Worm (Caenorhabditis elegans): ENCODE measurements around the gene cal-2.

The cal-2 gene

DNA sequence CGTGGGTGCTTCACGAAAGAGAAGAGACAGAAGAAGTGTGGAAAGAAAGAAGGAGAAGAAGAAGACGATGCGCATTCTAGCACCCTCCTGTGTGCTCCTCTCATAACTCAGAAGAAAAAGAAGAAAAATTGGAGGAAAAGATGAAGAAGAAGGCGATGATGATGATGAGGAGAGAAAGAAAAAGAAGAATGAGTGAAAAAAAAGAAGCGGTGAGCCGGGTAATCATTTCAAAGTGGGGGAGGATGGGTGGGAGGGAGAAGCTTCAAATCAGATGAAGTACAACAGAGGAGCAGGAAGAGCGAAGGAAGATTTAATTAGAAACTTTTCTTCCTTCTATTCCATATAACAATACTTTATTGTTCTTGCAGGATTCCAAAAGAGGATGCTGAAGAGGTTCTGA lies 50.2 kb downstream of the cal-2 start:
- TF ChIP-seq ref-1 (GFP tag; conservative IDR thresholded peaks at IDR 0.05) (no peak), ztf-23 (GFP tag; IDR thresholded peaks at IDR 0.05) (no peak), klf-2 (GFP tag; conservative IDR thresholded peaks at IDR 0.05) (no peak)

Measured in whole organism, midembryonic.